Fruit fly (Drosophila melanogaster) whole organism, embryonic: ENCODE results near the gene Syx13.

ENCODE experiments used
- Aef1 ChIP-seq: fragments of 200-800 bp; sonication (Bioruptor generic); IDR thresholded peaks from 3 replicates; pipeline ENCODE4 v1.3.6; 2022; ENCODE audit warnings: missing biosample characterization, missing genetic modification characterization
- CG10366 ChIP-seq: fragments of 200-800 bp; sonication (Bioruptor generic); IDR thresholded peaks from 2 replicates; pipeline ENCODE4 v1.3.6; 2022; ENCODE audit warnings: missing biosample characterization, missing genetic modification characterization
- CG13424 ChIP-seq: fragments of 200-800 bp; sonication (Bioruptor generic); optimal IDR thresholded peaks from 2 replicates; lab custom pipeline; 2019; ENCODE audit warnings: missing biosample characterization, mild to moderate bottlenecking, missing genetic modification characterization, moderate library complexity
- CG14667 ChIP-seq: fragments of 200-800 bp; sonication (Bioruptor generic); IDR thresholded peaks from 2 replicates; pipeline ENCODE4 v1.3.6; 2022; ENCODE audit warnings: missing biosample characterization, missing genetic modification characterization
- CG14860 ChIP-seq: fragments of 200-800 bp; sonication (Bioruptor generic); IDR thresholded peaks from 3 replicates; pipeline ENCODE4 v1.3.6; 2022; ENCODE audit warnings: missing biosample characterization, missing genetic modification characterization; ENCODE audit not compliant: partially characterized antibody
- CG15514 ChIP-seq: fragments of 200-800 bp; sonication (Bioruptor generic); optimal IDR thresholded peaks from 3 replicates; lab custom pipeline; 2017; ENCODE audit warnings: missing biosample characterization, missing genetic modification characterization, mild to moderate bottlenecking, moderate library complexity, missing genetic modification reagents
- CG17359 ChIP-seq: fragments of 200-800 bp; sonication (Bioruptor generic); optimal IDR thresholded peaks from 3 replicates; lab custom pipeline; 2018; ENCODE audit warnings: missing biosample characterization, mild to moderate bottlenecking, missing genetic modification characterization, moderate library complexity
- CG34422 ChIP-seq: fragments of 200-800 bp; sonication (Bioruptor generic); IDR thresholded peaks from 3 replicates; pipeline ENCODE4 v1.3.6; 2022; ENCODE audit warnings: missing biosample characterization, missing genetic modification characterization
- CG4854 ChIP-seq: fragments of 200-800 bp; sonication (Bioruptor generic); optimal IDR thresholded peaks from 2 replicates; lab custom pipeline; 2016; ENCODE audit warnings: missing biosample characterization, missing genetic modification characterization, inconsistent platforms
- CG5180 ChIP-seq: fragments of 200-800 bp; sonication (Bioruptor generic); optimal IDR thresholded peaks from 3 replicates; lab custom pipeline; 2017; ENCODE audit warnings: missing biosample characterization, missing genetic modification characterization, mild to moderate bottlenecking, moderate library complexity, missing genetic modification reagents
- CG7271 ChIP-seq: fragments of 200-800 bp; sonication (Bioruptor generic); optimal IDR thresholded peaks from 2 replicates; lab custom pipeline; 2018; ENCODE audit warnings: missing biosample characterization, mild to moderate bottlenecking, missing genetic modification characterization, moderate library complexity
- CG7372 ChIP-seq: fragments of 200-800 bp; sonication (Bioruptor generic); IDR thresholded peaks from 2 replicates; pipeline ENCODE4 v1.3.6; 2022; ENCODE audit warnings: missing biosample characterization, missing genetic modification characterization
- CG7556 ChIP-seq: fragments of 200-800 bp; sonication (Bioruptor generic); optimal IDR thresholded peaks from 2 replicates; lab custom pipeline; 2017; ENCODE audit warnings: missing biosample characterization, mild to moderate bottlenecking, missing genetic modification characterization
- CG7928 ChIP-seq: fragments of 200-800 bp; sonication (Bioruptor generic); optimal IDR thresholded peaks from 2 replicates; lab custom pipeline; 2017; ENCODE audit warnings: missing biosample characterization, mild to moderate bottlenecking, missing genetic modification characterization
- CG8388 ChIP-seq: fragments of 200-800 bp; sonication (Bioruptor generic); optimal IDR thresholded peaks from 2 replicates; lab custom pipeline; 2019; ENCODE audit warnings: missing biosample characterization, mild to moderate bottlenecking, missing genetic modification characterization, moderate library complexity
- CG9797 ChIP-seq: fragments of 200-800 bp; sonication (Bioruptor generic); optimal IDR thresholded peaks from 3 replicates; lab custom pipeline; 2018; ENCODE audit warnings: missing biosample characterization, mild to moderate bottlenecking, missing genetic modification characterization
- CG9817 ChIP-seq: fragments of 200-800 bp; sonication (Bioruptor generic); optimal IDR thresholded peaks from 2 replicates; lab custom pipeline; 2018; ENCODE audit warnings: missing biosample characterization, mild to moderate bottlenecking, missing genetic modification characterization, moderate library complexity
- Camta ChIP-seq: fragments of 200-800 bp; sonication (Bioruptor generic); optimal IDR thresholded peaks from 2 replicates; lab custom pipeline; 2016; ENCODE audit warnings: missing biosample characterization, missing genetic modification characterization
- CkIIα-i1 ChIP-seq: fragments of 200-800 bp; sonication (Bioruptor generic); IDR thresholded peaks from 2 replicates; pipeline ENCODE4 v1.3.6; 2022; ENCODE audit warnings: missing biosample characterization, missing genetic modification characterization
- CoRest ChIP-seq: fragments of 200-800 bp; sonication (Bioruptor generic); optimal IDR thresholded peaks from 3 replicates; lab custom pipeline; 2018; ENCODE audit warnings: missing biosample characterization, mild to moderate bottlenecking, missing genetic modification characterization, moderate library complexity
- ERR ChIP-seq: fragments of 200-800 bp; sonication (Bioruptor generic); optimal IDR thresholded peaks from 2 replicates; lab custom pipeline; 2016; ENCODE audit warnings: missing biosample characterization, missing genetic modification characterization
- HHEX ChIP-seq: fragments of 200-800 bp; sonication (Bioruptor generic); optimal IDR thresholded peaks from 3 replicates; lab custom pipeline; 2017; ENCODE audit warnings: missing biosample characterization, mild to moderate bottlenecking, missing genetic modification characterization, missing genetic modification reagents
- Lhr ChIP-seq: fragments of 200-800 bp; sonication (Bioruptor generic); optimal IDR thresholded peaks from 3 replicates; lab custom pipeline; 2017; ENCODE audit warnings: mild to moderate bottlenecking, missing biosample characterization, missing genetic modification reagents, missing genetic modification characterization
- NFAT ChIP-seq: fragments of 200-800 bp; sonication (Bioruptor generic); IDR thresholded peaks from 2 replicates; pipeline ENCODE4 v1.3.6; 2022; ENCODE audit warnings: missing biosample characterization, missing genetic modification characterization
- Nf-YB ChIP-seq: fragments of 200-800 bp; sonication (Bioruptor generic); optimal IDR thresholded peaks from 3 replicates; lab custom pipeline; 2019; ENCODE audit warnings: missing biosample characterization, mild to moderate bottlenecking, missing genetic modification characterization, moderate library complexity
- Ptx1 ChIP-seq: fragments of 200-800 bp; sonication (Bioruptor generic); IDR thresholded peaks from 2 replicates; pipeline ENCODE4 v1.3.6; 2022; ENCODE audit warnings: missing biosample characterization, missing genetic modification characterization
- Six4 ChIP-seq: fragments of 200-800 bp; sonication (Bioruptor generic); optimal IDR thresholded peaks from 2 replicates; lab custom pipeline; 2016; ENCODE audit warnings: missing biosample characterization, missing genetic modification characterization
- Ssrp ChIP-seq: fragments of 200-800 bp; sonication (Bioruptor generic); optimal IDR thresholded peaks from 2 replicates; lab custom pipeline; 2018; ENCODE audit warnings: missing biosample characterization, mild to moderate bottlenecking, missing genetic modification characterization, moderate library complexity
- Vsx1 ChIP-seq: fragments of 200-800 bp; sonication (Bioruptor generic); optimal IDR thresholded peaks from 2 replicates; lab custom pipeline; 2017; ENCODE audit warnings: missing biosample characterization, mild to moderate bottlenecking, missing genetic modification characterization, missing genetic modification reagents
- ato ChIP-seq: fragments of 200-800 bp; sonication (Bioruptor generic); IDR thresholded peaks from 2 replicates; pipeline ENCODE4 v1.3.6; 2022; ENCODE audit warnings: missing biosample characterization, missing genetic modification characterization; ENCODE audit not compliant: partially characterized antibody
- cg ChIP-seq: fragments of 200-800 bp; sonication (Bioruptor generic); optimal IDR thresholded peaks from 3 replicates; lab custom pipeline; 2019; ENCODE audit warnings: missing biosample characterization, mild to moderate bottlenecking, missing genetic modification characterization, moderate library complexity
- ci ChIP-seq: fragments of 200-800 bp; sonication (Bioruptor generic); IDR thresholded peaks from 3 replicates; pipeline ENCODE4 v1.3.6; 2022; ENCODE audit warnings: missing biosample characterization, missing genetic modification characterization
- dmrt99B ChIP-seq: fragments of 200-800 bp; sonication (Bioruptor generic); optimal IDR thresholded peaks from 2 replicates; lab custom pipeline; 2018; ENCODE audit warnings: missing biosample characterization, mild to moderate bottlenecking, missing genetic modification characterization, moderate library complexity
- dpn ChIP-seq, 2 experiments: fragments of 200-800 bp; sonication (Bioruptor generic); optimal IDR thresholded peaks; 3 replicates each; lab custom pipeline; 2016; ENCODE audit warnings: missing biosample characterization in 2 of 2, missing genetic modification characterization in 2 of 2
- fd64A ChIP-seq: fragments of 200-800 bp; sonication (Bioruptor generic); optimal IDR thresholded peaks from 3 replicates; lab custom pipeline; 2018; ENCODE audit warnings: missing biosample characterization, mild to moderate bottlenecking, missing genetic modification characterization
- gem ChIP-seq: fragments of 200-800 bp; sonication (Bioruptor generic); optimal IDR thresholded peaks from 2 replicates; lab custom pipeline; 2019; ENCODE audit warnings: missing biosample characterization, mild to moderate bottlenecking, missing genetic modification characterization, moderate library complexity
- grn ChIP-seq: fragments of 200-800 bp; sonication (Bioruptor generic); optimal IDR thresholded peaks from 3 replicates; lab custom pipeline; 2017; ENCODE audit warnings: missing biosample characterization, missing genetic modification characterization
- gro ChIP-seq: fragments of 200-800 bp; sonication (Bioruptor generic); optimal IDR thresholded peaks from 2 replicates; lab custom pipeline; 2016; ENCODE audit warnings: missing biosample characterization, missing genetic modification characterization
- hth ChIP-seq: fragments of >200 bp; optimal IDR thresholded peaks from 2 replicates; lab custom pipeline; 2017; ENCODE audit warnings: inconsistent platforms
- mirr ChIP-seq: fragments of 200-800 bp; sonication (Bioruptor generic); optimal IDR thresholded peaks from 3 replicates; lab custom pipeline; 2018; ENCODE audit warnings: missing biosample characterization, mild to moderate bottlenecking, missing genetic modification characterization
- oc ChIP-seq: fragments of 200-800 bp; sonication (Bioruptor generic); optimal IDR thresholded peaks from 2 replicates; lab custom pipeline; 2018; ENCODE audit warnings: missing biosample characterization, mild to moderate bottlenecking, missing genetic modification characterization, moderate library complexity
- org-1 ChIP-seq: fragments of 200-800 bp; sonication (Bioruptor generic); optimal IDR thresholded peaks from 2 replicates; lab custom pipeline; 2017; ENCODE audit warnings: missing biosample characterization, missing genetic modification characterization
- otp ChIP-seq: fragments of 200-800 bp; sonication (Bioruptor generic); IDR thresholded peaks from 3 replicates; pipeline ENCODE4, ENCODE4 v1.3.6; 2022; ENCODE audit warnings: missing biosample characterization, missing genetic modification characterization
- pan ChIP-seq, 4 experiments: fragments of >200 bp in 3 of 4; fragments of 200-800 bp in 1 of 4; sonication (Bioruptor generic) in 1 of 4; optimal IDR thresholded peaks in 3 of 4; IDR thresholded peaks in 1 of 4; 2 replicates each; pipeline versions ENCODE4 v1.3.6 to Lab custom; 2017 to 2022; ENCODE audit warnings: missing biosample characterization in 2 of 4, missing genetic modification characterization in 2 of 4, mixed read lengths in 1 of 4
- psq ChIP-seq: fragments of 200-800 bp; sonication (Bioruptor generic); optimal IDR thresholded peaks from 2 replicates; lab custom pipeline; 2017; ENCODE audit warnings: missing biosample characterization, missing genetic modification characterization
- run ChIP-seq: fragments of 200-800 bp; sonication (Bioruptor generic); optimal IDR thresholded peaks from 3 replicates; lab custom pipeline; 2018; ENCODE audit warnings: missing biosample characterization, mild to moderate bottlenecking, missing genetic modification characterization
- salm ChIP-seq: fragments of 200-800 bp; sonication (Bioruptor generic); optimal IDR thresholded peaks from 2 replicates; lab custom pipeline; 2018; ENCODE audit warnings: missing biosample characterization, mild to moderate bottlenecking, missing genetic modification characterization
- sens-2 ChIP-seq: fragments of 200-800 bp; sonication (Bioruptor generic); IDR thresholded peaks from 2 replicates; pipeline ENCODE4 v1.3.6; 2022; ENCODE audit warnings: missing biosample characterization, missing genetic modification characterization
- seq ChIP-seq: fragments of 200-800 bp; sonication (Bioruptor generic); IDR thresholded peaks from 2 replicates; pipeline ENCODE4 v1.3.6; 2022; ENCODE audit warnings: missing biosample characterization, missing genetic modification characterization
- tna ChIP-seq: fragments of 200-800 bp; sonication (Bioruptor generic); IDR thresholded peaks from 2 replicates; pipeline ENCODE4 v1.3.6; 2022; ENCODE audit warnings: missing biosample characterization, missing genetic modification characterization; ENCODE audit not compliant: partially characterized antibody

Syx13 gene

DNA sequence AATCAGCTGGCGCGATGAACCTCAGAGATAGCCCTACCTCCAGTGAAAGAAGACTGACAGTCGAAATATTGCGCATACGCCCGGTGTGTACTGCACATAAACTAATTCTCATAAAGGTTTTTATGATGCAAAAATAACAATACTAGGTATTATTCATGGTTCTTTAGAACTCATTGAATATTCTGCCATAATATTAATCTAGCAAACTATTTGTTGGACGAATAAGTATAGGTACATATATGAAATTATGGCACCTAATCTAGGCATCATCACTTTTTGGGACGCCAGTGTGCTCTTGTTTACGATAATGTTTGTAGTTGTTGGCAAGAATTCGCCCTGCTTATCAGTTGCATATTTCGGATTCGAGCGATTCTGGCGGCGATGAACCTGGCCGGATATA is 22.5 kb upstream of the Syx13 start (continued):
- TF ChIP-seq oc, result no peak
- TF ChIP-seq CG7928, result no peak
- no peak for TF ChIP-seq gro (GFP tag; lab: Kevin White, UChicago)
- TF ChIP-seq CG9797 (GFP tag; lab: Kevin White, UChicago), result no peak
- no peak for TF ChIP-seq hth (lab: Kevin White, UChicago)
- TF ChIP-seq run, result no peak
- peak; percentile 14 for TF ChIP-seq mirr
- no peak for TF ChIP-seq salm (tag; lab: Kevin White, UChicago)
- TF ChIP-seq CoRest, result peak; percentile 11
- peak; percentile 11 for TF ChIP-seq CG13424 (tag; lab: Kevin White, UChicago)
- peak; percentile 56; the same call in 1 of the 3 replicates for TF ChIP-seq CG34422
- TF ChIP-seq CG4854 (GFP tag; lab: Kevin White, UChicago), result no peak
- peak; percentile 20; the same call in 1 of the 2 replicates for TF ChIP-seq seq (GFP tag; lab: Robert Waterston, UW)
- no peak for TF ChIP-seq Vsx1 (GFP tag; lab: Kevin White, UChicago)
- no peak for TF ChIP-seq cg
- peak; percentile 14 for TF ChIP-seq CG5180 (GFP tag; lab: Kevin White, UChicago)
- no peak for TF ChIP-seq Nf-YB (GFP tag; lab: Kevin White, UChicago)
- no peak for TF ChIP-seq CG9817 (tag; lab: Kevin White, UChicago)
- no peak for TF ChIP-seq CG17359
- peak; percentile 34 for TF ChIP-seq gem (tag; lab: Kevin White, UChicago)
- peak; percentile 46 for TF ChIP-seq dmrt99B (tag; lab: Kevin White, UChicago)
- no peak for TF ChIP-seq CG15514
- TF ChIP-seq pan (optimal IDR thresholded peaks at IDR 0.05; lab: Kevin White, UChicago), result no peak
- TF ChIP-seq pan (GFP tag; optimal IDR thresholded peaks at IDR 0.05 in 1 of 2, IDR thresholded peaks at IDR 0.05 in 1 of 2), result peak in 1 of 2 experiments; percentile 38
- TF ChIP-seq org-1 (GFP tag; lab: Kevin White, UChicago), result peak; percentile 4
- TF ChIP-seq ato (GFP tag; lab: Robert Waterston, UW), result no peak
- peak; percentile 62 for TF ChIP-seq Ptx1
- no peak for TF ChIP-seq NFAT (GFP tag; lab: Robert Waterston, UW)
- TF ChIP-seq fd64A (GFP tag; lab: Kevin White, UChicago), result no peak
- TF ChIP-seq ci (GFP tag; lab: Robert Waterston, UW), result no peak
- peak; percentile 25 to 31 for TF ChIP-seq dpn (GFP tag; optimal IDR thresholded peaks at IDR 0.05; lab: Kevin White, UChicago)
- no peak for TF ChIP-seq CG8388 (GFP tag; lab: Kevin White, UChicago)
- peak; percentile 40 for TF ChIP-seq grn (GFP tag; lab: Kevin White, UChicago)
- peak; percentile 3 for TF ChIP-seq CG7556 (GFP tag; lab: Kevin White, UChicago)
- TF ChIP-seq Lhr (GFP tag; lab: Kevin White, UChicago), result no peak
- peak; percentile 28; the same call in 1 of the 3 replicates for TF ChIP-seq Aef1 (GFP tag; lab: Robert Waterston, UW)
- TF ChIP-seq Camta, result no peak
- no peak for TF ChIP-seq sens-2
- TF ChIP-seq otp (GFP tag; lab: Robert Waterston, UW), result no peak
- peak; percentile 82 for TF ChIP-seq CG7372
- no peak for TF ChIP-seq CkIIα-i1 (GFP tag; lab: Robert Waterston, UW)
- no peak for TF ChIP-seq tna
- no peak for TF ChIP-seq Six4 (GFP tag; lab: Kevin White, UChicago)
- TF ChIP-seq HHEX (GFP tag; lab: Kevin White, UChicago), result no peak
- no peak for TF ChIP-seq Ssrp
- TF ChIP-seq CG14860, result no peak
- no peak for TF ChIP-seq psq (GFP tag; lab: Kevin White, UChicago)
- TF ChIP-seq ERR (GFP tag; lab: Kevin White, UChicago), result no peak
- TF ChIP-seq CG7271 (tag; lab: Kevin White, UChicago), result no peak
- no peak for TF ChIP-seq CG10366 (GFP tag; lab: Robert Waterston, UW)
- TF ChIP-seq CG14667 (GFP tag; lab: Robert Waterston, UW), result no peak
